Worm (Caenorhabditis elegans): ENCODE results near the gene enpl-1.

DNA sequence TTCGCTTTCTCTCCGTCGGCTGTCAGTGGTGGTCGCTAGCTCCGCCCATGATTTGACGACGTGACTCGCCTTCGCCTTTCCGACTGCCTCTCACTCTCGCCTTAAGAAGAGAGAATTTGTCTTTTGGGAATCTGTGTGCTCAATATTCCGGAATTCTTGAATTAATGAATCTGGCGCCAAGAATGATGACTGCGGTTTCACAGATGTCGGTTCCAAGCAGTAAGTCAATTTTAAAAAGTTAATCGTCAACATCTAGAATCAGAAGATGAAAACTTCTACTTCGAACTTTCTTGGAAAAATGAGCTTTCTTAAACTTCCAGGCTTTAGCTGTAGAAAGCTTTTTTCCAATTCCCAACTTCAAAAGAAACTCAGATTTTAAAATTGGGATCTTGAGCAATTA lies 50.6 kb downstream of the enpl-1 start, which contains the start of gene nhr-67:
- no peak for TF ChIP-seq pqm-1 (tag; optimal IDR thresholded peaks at IDR 0.05)
- TF ChIP-seq dve-1 (tag; optimal IDR thresholded peaks at IDR 0.05), result no peak
- no peak for TF ChIP-seq ceh-2 (tag; optimal IDR thresholded peaks at IDR 0.05)
- TF ChIP-seq unc-55 (GFP tag; optimal IDR thresholded peaks at IDR 0.05), result no peak
- no peak for TF ChIP-seq ttx-3 (tag; optimal IDR thresholded peaks at IDR 0.05)
- no peak for TF ChIP-seq sdc-2 (tag; optimal IDR thresholded peaks at IDR 0.05)
- no peak for TF ChIP-seq ama-1 (optimal IDR thresholded peaks at IDR 0.05)
- no peak for TF ChIP-seq pros-1 (tag; optimal IDR thresholded peaks at IDR 0.05)
- no peak for TF ChIP-seq ceh-14 (tag; optimal IDR thresholded peaks at IDR 0.05)
- TF ChIP-seq dmd-4 (tag; optimal IDR thresholded peaks at IDR 0.05; ENCODE audit: borderline replicate concordance), result no peak

Data from whole organism, late embryonic.